Fruit fly (Drosophila melanogaster): ENCODE measurements around the gene beta4GalNAcTB.

Gene beta4GalNAcTB

dm6 chr3R:29004884-29005621 lies 28.8 kb downstream of the beta4GalNAcTB start (continued):
- TF ChIP-seq CG8119 (GFP tag; IDR thresholded peaks at IDR 0.05) (peak; percentile 58), fd59A (GFP tag; optimal IDR thresholded peaks at IDR 0.05) (peak; percentile 2), CG16779 (tag; optimal IDR thresholded peaks at IDR 0.05) (no peak), esn (GFP tag; optimal IDR thresholded peaks at IDR 0.05) (peak; percentile 52), CG8632 (GFP tag; optimal IDR thresholded peaks at IDR 0.05) (peak; percentile 10), CG7368 (GFP tag; optimal IDR thresholded peaks at IDR 0.05) (peak; percentile 16), fkh (GFP tag; optimal IDR thresholded peaks at IDR 0.05) (no peak), pdm3 (GFP tag; optimal IDR thresholded peaks at IDR 0.05) (peak; percentile 66), CG6792 (GFP tag; optimal IDR thresholded peaks at IDR 0.05) (peak; percentile 36)

dm6 chr3R:29000001-29000400 lies 33.8 kb downstream of the beta4GalNAcTB start:
- TF ChIP-seq dsx (GFP tag; optimal IDR thresholded peaks at IDR 0.05; ENCODE audit: poor library complexity, severe bottlenecking) (peak; percentile 95), Gug (GFP tag; IDR thresholded peaks at IDR 0.05) (0 out of 2 replicates have a peak, but pooled peaks have one; percentile 17), Eip75B (GFP tag; optimal IDR thresholded peaks at IDR 0.05) (no peak)

- TF ChIP-seq Met (GFP tag; optimal IDR thresholded peaks at IDR 0.05) (peak; percentile 49), acj6 (GFP tag; optimal IDR thresholded peaks at IDR 0.05) (peak; percentile 41), spab (GFP tag; optimal IDR thresholded peaks at IDR 0.05) (peak; percentile 44), CG10631 (GFP tag; optimal IDR thresholded peaks at IDR 0.05) (no peak), pdm3 (GFP tag; optimal IDR thresholded peaks at IDR 0.05) (peak; percentile 36), CG32006 (GFP tag; optimal IDR thresholded peaks at IDR 0.05) (peak; percentile 45), CG6854 (GFP tag; optimal IDR thresholded peaks at IDR 0.05) (no peak), ss (GFP tag; optimal IDR thresholded peaks at IDR 0.05) (peak in 1 of 2 experiments; percentile 46), topi (GFP tag; optimal IDR thresholded peaks at IDR 0.05) (peak; percentile 59), Sox102F (GFP tag; optimal IDR thresholded peaks at IDR 0.05) (peak; percentile 21), CG34406 (GFP tag; optimal IDR thresholded peaks at IDR 0.05) (peak; percentile 37), CG8632 (GFP tag; optimal IDR thresholded peaks at IDR 0.05) (peak; percentile 39), CG3032 (tag; optimal IDR thresholded peaks at IDR 0.05) (peak; percentile 32), Hr39 (GFP tag; optimal IDR thresholded peaks at IDR 0.05) (peak; percentile 52), vri (GFP tag; optimal IDR thresholded peaks at IDR 0.05) (no peak), Sox14 (GFP tag; optimal IDR thresholded peaks at IDR 0.05) (peak; percentile 29), esn (GFP tag; optimal IDR thresholded peaks at IDR 0.05) (peak; percentile 71), fkh (GFP tag; optimal IDR thresholded peaks at IDR 0.05) (no peak), achi (GFP tag; optimal IDR thresholded peaks at IDR 0.05) (peak; percentile 7), salr (GFP tag; optimal IDR thresholded peaks at IDR 0.05) (peak in 1 of 2 experiments; percentile 28), CG11294 (GFP tag; IDR thresholded peaks at IDR 0.05) (no peak), Ets96B (tag; optimal IDR thresholded peaks at IDR 0.05) (peak; percentile 38), CG6163 (GFP tag; IDR thresholded peaks at IDR 0.05) (0 out of 3 replicates have a peak, but pooled peaks have one; percentile 11), Smox (GFP tag; optimal IDR thresholded peaks at IDR 0.05) (peak; percentile 42), CG6808 (GFP tag; optimal IDR thresholded peaks at IDR 0.05) (peak; percentile 55), CG31627 (GFP tag; optimal IDR thresholded peaks at IDR 0.05) (peak; percentile 51), CG11902 (GFP tag; optimal IDR thresholded peaks at IDR 0.05) (peak; percentile 50), net (GFP tag; optimal IDR thresholded peaks at IDR 0.05) (peak; percentile 13), CG3919 (GFP tag; optimal IDR thresholded peaks at IDR 0.05) (peak; percentile 35), CG8319 (GFP tag; optimal IDR thresholded peaks at IDR 0.05) (peak; percentile 3), Gug (GFP tag; IDR thresholded peaks at IDR 0.05) (no peak), CG9139 (GFP tag; optimal IDR thresholded peaks at IDR 0.05) (no peak), svp (GFP tag) (peak; percentile 77), fd85E (GFP tag; optimal IDR thresholded peaks at IDR 0.05) (no peak), lz (GFP tag; optimal IDR thresholded peaks at IDR 0.05) (peak; percentile 45), CG7368 (GFP tag; optimal IDR thresholded peaks at IDR 0.05) (no peak), Eip78C (GFP tag) (peak; percentile 89), CG10669 (GFP tag; optimal IDR thresholded peaks at IDR 0.05) (peak; percentile 39), Eip75B (GFP tag; optimal IDR thresholded peaks at IDR 0.05) (peak; percentile 35), OdsH (GFP tag; optimal IDR thresholded peaks at IDR 0.05) (peak; percentile 35), Sox15 (GFP tag; optimal IDR thresholded peaks at IDR 0.05) (peak; percentile 43)
Measured at dm6 chr3R:28998999-28999398, 34.8 kb downstream of the beta4GalNAcTB start.

Measured in whole organism, prepupa.